Fruit fly (Drosophila melanogaster): ENCODE results near the gene Cpr100A.

Gene Cpr100A

dm6 chr3R:30909840-30910239, 42.5 kb downstream of the Cpr100A start (continued):
- TF ChIP-seq CG12236 (GFP tag; optimal IDR thresholded peaks at IDR 0.05): no peak
- TF ChIP-seq Med (GFP tag): peak; percentile 62
- TF ChIP-seq gem (tag; optimal IDR thresholded peaks at IDR 0.05): peak; percentile 4
- TF ChIP-seq zen (tag; optimal IDR thresholded peaks at IDR 0.05): peak; percentile 32
- TF ChIP-seq sisA (GFP tag; IDR thresholded peaks at IDR 0.05): peak; percentile 9; the same call in 1 of the 2 replicates
- peak; percentile 51 for TF ChIP-seq Ptx1 (GFP tag; IDR thresholded peaks at IDR 0.05)

dm6 chr3R:30912402-30912801, 45.1 kb downstream of the Cpr100A start, which contains the start of gene Ptx1:
TSS of gene Ptx1 (plus strand) at chr3R:30912754.
- peak; percentile 4; the same call in 1 of the 2 replicates for TF ChIP-seq slbo (GFP tag; IDR thresholded peaks at IDR 0.05)
- no peak for TF ChIP-seq Poxn (GFP tag; IDR thresholded peaks at IDR 0.05)
- peak; percentile 40 for TF ChIP-seq CG17829 (tag; optimal IDR thresholded peaks at IDR 0.05)
- TF ChIP-seq CG13123 (GFP tag; optimal IDR thresholded peaks at IDR 0.05): no peak
- TF ChIP-seq CG18619 (GFP tag; optimal IDR thresholded peaks at IDR 0.05): no peak
- TF ChIP-seq CG10147 (GFP tag; optimal IDR thresholded peaks at IDR 0.05): no peak
- TF ChIP-seq stwl (tag; optimal IDR thresholded peaks at IDR 0.05): no peak
- peak; percentile 99 for TF ChIP-seq Nf-YC (tag; optimal IDR thresholded peaks at IDR 0.05)
- no peak for TF ChIP-seq CG11504 (tag; optimal IDR thresholded peaks at IDR 0.05)
- peak; percentile 53; the same call in 2 of the 4 replicates for TF ChIP-seq Dll (GFP tag; IDR thresholded peaks at IDR 0.05; ENCODE audit: partially characterized antibody)
- TF ChIP-seq Hey (tag; optimal IDR thresholded peaks at IDR 0.05): no peak
- no peak for TF ChIP-seq CG14710 (tag; optimal IDR thresholded peaks at IDR 0.05)
- TF ChIP-seq unc-4 (GFP tag; IDR thresholded peaks at IDR 0.05; ENCODE audit: partially characterized antibody): peak; percentile 34; the same call in 1 of the 2 replicates
- TF ChIP-seq CG4617 (GFP tag; optimal IDR thresholded peaks at IDR 0.05; ENCODE audit: borderline replicate concordance): no peak
- peak; percentile 37 for TF ChIP-seq pros (GFP tag; optimal IDR thresholded peaks at IDR 0.05)
- TF ChIP-seq sim (GFP tag; IDR thresholded peaks at IDR 0.05): no peak
- peak; percentile 62; the same call in 2 of the 3 replicates for TF ChIP-seq Opbp (GFP tag; IDR thresholded peaks at IDR 0.05; ENCODE audit: partially characterized antibody)
- TF ChIP-seq CG4282 (GFP tag; optimal IDR thresholded peaks at IDR 0.05): no peak
- TF ChIP-seq CG43689 (GFP tag; IDR thresholded peaks at IDR 0.05): no peak
- peak; percentile 93 for TF ChIP-seq crol (GFP tag; IDR thresholded peaks at IDR 0.05)
- TF ChIP-seq grau (tag; optimal IDR thresholded peaks at IDR 0.05): peak; percentile 14
- TF ChIP-seq knrl (GFP tag; IDR thresholded peaks at IDR 0.05; ENCODE audit: partially characterized antibody): peak; percentile 55; the same call in 2 of the 3 replicates
- TF ChIP-seq CG9876 (GFP tag; optimal IDR thresholded peaks at IDR 0.05): peak; percentile 9
- no peak for TF ChIP-seq CHES-1-like (GFP tag; optimal IDR thresholded peaks at IDR 0.05)
- TF ChIP-seq bab2 (GFP tag; optimal IDR thresholded peaks at IDR 0.05): no peak
- TF ChIP-seq ftz-f1 (GFP tag; optimal IDR thresholded peaks at IDR 0.05): peak; percentile 69
- peak; percentile 100 for TF ChIP-seq CG1832 (GFP tag; optimal IDR thresholded peaks at IDR 0.05)
- TF ChIP-seq CG18764 (GFP tag; optimal IDR thresholded peaks at IDR 0.05): no peak
- peak; percentile 52 for TF ChIP-seq CG15479 (GFP tag; optimal IDR thresholded peaks at IDR 0.05)
- TF ChIP-seq GATAe (GFP tag; conservative IDR thresholded peaks at IDR 0.05): peak; percentile 96
- no peak for TF ChIP-seq Fer3 (tag; optimal IDR thresholded peaks at IDR 0.05)
- TF ChIP-seq BtbVII (GFP tag; optimal IDR thresholded peaks at IDR 0.05): no peak
- no peak for TF ChIP-seq fd3F (GFP tag; optimal IDR thresholded peaks at IDR 0.05)
- TF ChIP-seq gcm (GFP tag; optimal IDR thresholded peaks at IDR 0.05): peak; percentile 56
- TF ChIP-seq sqz (GFP tag; optimal IDR thresholded peaks at IDR 0.05): no peak
- TF ChIP-seq sna (GFP tag; IDR thresholded peaks at IDR 0.05; ENCODE audit: partially characterized antibody): peak; percentile 80
- peak; percentile 65 for TF ChIP-seq CG13287 (GFP tag; IDR thresholded peaks at IDR 0.05; ENCODE audit: partially characterized antibody)
- no peak for TF ChIP-seq CG9817 (tag; optimal IDR thresholded peaks at IDR 0.05)
- peak; percentile 44 for TF ChIP-seq ash1 (GFP tag; optimal IDR thresholded peaks at IDR 0.05)
- no peak for TF ChIP-seq Lim3 (GFP tag; IDR thresholded peaks at IDR 0.05)
- TF ChIP-seq Doc3 (GFP tag; IDR thresholded peaks at IDR 0.05; ENCODE audit: partially characterized antibody): peak; percentile 32; the same call in 1 of the 3 replicates
- TF ChIP-seq zfh2 (GFP tag; optimal IDR thresholded peaks at IDR 0.05): no peak
